Worm (Caenorhabditis elegans): ENCODE results near the gene sdc-3.

Gene sdc-3

ce11 chrV:15083659-15084058 is 35.7 kb upstream of the sdc-3 start:
- TF ChIP-seq somi-1 (GFP tag; optimal IDR thresholded peaks at IDR 0.05) (no peak), repo-1 (tag; optimal IDR thresholded peaks at IDR 0.05) (peak; percentile 71), fkh-3 (tag; optimal IDR thresholded peaks at IDR 0.05) (no peak), F49E8.2 (tag; optimal IDR thresholded peaks at IDR 0.05; ENCODE audit: insufficient read depth) (no peak), lsl-1 (GFP tag; optimal IDR thresholded peaks at IDR 0.05) (peak; percentile 30), efl-1 (GFP tag; optimal IDR thresholded peaks at IDR 0.05) (no peak), lin-26 (GFP tag; IDR thresholded peaks at IDR 0.05) (no peak), snpc-3.4 (tag; optimal IDR thresholded peaks at IDR 0.05) (no peak), unc-62 (GFP tag; optimal IDR thresholded peaks at IDR 0.05) (no peak), ztf-26 (tag; optimal IDR thresholded peaks at IDR 0.05) (peak; percentile 9), mcd-1 (GFP tag; IDR thresholded peaks at IDR 0.05) (peak; percentile 51; the same call in 1 of the 2 replicates), B0336.3 (GFP tag; IDR thresholded peaks at IDR 0.05) (peak; percentile 82), F52B5.7 (tag; optimal IDR thresholded peaks at IDR 0.05) (no peak), ZK185.1 (tag; optimal IDR thresholded peaks at IDR 0.05; ENCODE audit: poor library complexity, severe bottlenecking) (peak; percentile 30), F10E7.11 (tag; optimal IDR thresholded peaks at IDR 0.05) (peak; percentile 22), gei-17 (GFP tag; optimal IDR thresholded peaks at IDR 0.05) (no peak), attf-5 (GFP tag; optimal IDR thresholded peaks at IDR 0.05) (peak; percentile 14), lir-1 (GFP tag; conservative IDR thresholded peaks at IDR 0.05) (no peak), chd-7 (tag; optimal IDR thresholded peaks at IDR 0.05) (peak; percentile 57), madf-3 (GFP tag; IDR thresholded peaks at IDR 0.05) (peak; percentile 58; the same call in 1 of the 2 replicates), ztf-28 (GFP tag; IDR thresholded peaks at IDR 0.05) (no peak), madf-6 (GFP tag; IDR thresholded peaks at IDR 0.05) (peak; percentile 64), T07F8.4 (tag; optimal IDR thresholded peaks at IDR 0.05) (peak; percentile 34), tbp1 (GFP tag; optimal IDR thresholded peaks at IDR 0.05) (peak; percentile 53), ama-1 (optimal IDR thresholded peaks at IDR 0.05) (peak; percentile 68), ama-1 (GFP tag; optimal IDR thresholded peaks at IDR 0.05) (peak in 1 of 2 experiments; percentile 80), lag-1 (GFP tag; IDR thresholded peaks at IDR 0.05) (no peak), hmg-1.2 (GFP tag; IDR thresholded peaks at IDR 0.05) (peak; percentile 40), mes-4 (tag; optimal IDR thresholded peaks at IDR 0.05) (no peak), egl-44 (GFP tag; IDR thresholded peaks at IDR 0.05) (no peak), sea-2 (GFP tag; IDR thresholded peaks at IDR 0.05) (no peak), nhr-120 (GFP tag; IDR thresholded peaks at IDR 0.05) (no peak), lin-54 (GFP tag; optimal IDR thresholded peaks at IDR 0.05) (peak; percentile 27), Y53G8AR.9 (GFP tag; conservative IDR thresholded peaks at IDR 0.05) (peak; percentile 55), hsf-1 (GFP tag; IDR thresholded peaks at IDR 0.05) (peak; percentile 75), cebp-2 (GFP tag; IDR thresholded peaks at IDR 0.05) (0 out of 2 replicates have a peak, but pooled peaks have one; percentile 35), ekl-4 (GFP tag; IDR thresholded peaks at IDR 0.05) (peak; percentile 58), nfyb-1 (GFP tag; IDR thresholded peaks at IDR 0.05) (0 out of 2 replicates have a peak, but pooled peaks have one; percentile 27), F57C9.4 (tag; optimal IDR thresholded peaks at IDR 0.05) (peak; percentile 4), unc-130 (GFP tag; optimal IDR thresholded peaks at IDR 0.05) (no peak), ceh-100 (GFP tag; IDR thresholded peaks at IDR 0.05) (no peak), dpl-1 (GFP tag; optimal IDR thresholded peaks at IDR 0.05) (no peak), ztf-22 (GFP tag; optimal IDR thresholded peaks at IDR 0.05) (peak; percentile 5), Y53F4B.3 (GFP tag; IDR thresholded peaks at IDR 0.05) (no peak), K12H6.12 (tag; optimal IDR thresholded peaks at IDR 0.05) (no peak), D2030.7 (GFP tag; IDR thresholded peaks at IDR 0.05) (peak; percentile 45), F39B2.1 (GFP tag; IDR thresholded peaks at IDR 0.05) (no peak), ceh-27 (GFP tag; optimal IDR thresholded peaks at IDR 0.05) (no peak), ceh-58 (GFP tag; IDR thresholded peaks at IDR 0.05) (no peak)
